Fruit fly (Drosophila melanogaster): ENCODE measurements around the gene Cyp4d20.
A peak's percentile ranks its signal among the peaks of the same experiment; 100 is the strongest.

DNA sequence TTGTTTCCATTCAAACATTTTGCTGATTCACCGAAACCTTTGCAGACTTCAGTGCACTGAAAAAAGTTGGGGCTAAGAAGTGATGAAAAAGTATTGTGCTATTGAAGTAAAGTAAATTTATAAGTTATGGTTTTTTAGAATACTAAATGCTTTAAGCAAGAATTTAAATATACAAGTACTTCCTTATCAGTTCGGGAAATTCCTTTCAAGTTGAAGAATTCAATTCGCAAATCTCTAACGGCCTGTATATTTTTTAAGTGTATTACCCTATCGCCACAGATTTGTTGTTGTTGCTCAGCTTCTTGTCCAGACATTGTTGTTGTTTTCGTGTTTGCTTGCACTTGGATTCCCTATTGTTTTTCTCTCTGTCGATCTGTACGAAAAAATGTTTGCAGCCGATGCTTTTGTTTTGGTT is 10.8 kb downstream of the Cyp4d20 start:
- no peak for TF ChIP-seq lola (GFP tag; optimal IDR thresholded peaks at IDR 0.05)
- no peak for TF ChIP-seq pan (optimal IDR thresholded peaks at IDR 0.05)
- peak; percentile 85 for TF ChIP-seq fru (GFP tag; optimal IDR thresholded peaks at IDR 0.05)
- no peak for TF ChIP-seq Hr78 (GFP tag; optimal IDR thresholded peaks at IDR 0.05)
- TF ChIP-seq Mio (GFP tag; optimal IDR thresholded peaks at IDR 0.05): no peak
